Worm (Caenorhabditis elegans) whole organism, L1 larva: ENCODE data around the gene appg-2.

Source experiments
- C16A3.4 ChIP-seq: fragments of 150-350 bp; optimal IDR thresholded peaks from 2 replicates; lab custom pipeline; 2014; ENCODE audit warnings: missing biosample characterization, missing genetic modification characterization
- F16B12.6 ChIP-seq: fragments of 150-350 bp; optimal IDR thresholded peaks from 2 replicates; lab custom pipeline; 2014; ENCODE audit warnings: missing biosample characterization, missing genetic modification characterization
- aha-1 ChIP-seq: fragments of 150-350 bp; optimal IDR thresholded peaks from 2 replicates; lab custom pipeline; 2014; ENCODE audit warnings: missing biosample characterization, missing genetic modification characterization
- aly-2 ChIP-seq: fragments of 150-350 bp; optimal IDR thresholded peaks from 2 replicates; lab custom pipeline; 2014; ENCODE audit warnings: missing biosample characterization, missing genetic modification characterization
- ama-1 ChIP-seq: fragments of 150-350 bp; optimal IDR thresholded peaks from 2 replicates; lab custom pipeline; 2014
- blmp-1 ChIP-seq: fragments of 150-350 bp; optimal IDR thresholded peaks from 2 replicates; lab custom pipeline; 2014; ENCODE audit warnings: missing biosample characterization, missing genetic modification characterization
- ceh-82 ChIP-seq, 3 experiments: fragments of 150-350 bp in 1 of 3; sonication (generic microtip) in 2 of 3; optimal IDR thresholded peaks; 2 replicates each; lab custom pipeline; 2014 to 2017; ENCODE audit warnings: missing biosample characterization in 3 of 3, missing genetic modification characterization in 3 of 3
- ces-1 ChIP-seq: fragments of 150-350 bp; optimal IDR thresholded peaks from 2 replicates; lab custom pipeline; 2014; ENCODE audit warnings: missing biosample characterization, missing genetic modification reagents, missing genetic modification characterization
- efl-1 ChIP-seq, 4 experiments: fragments of 150-350 bp; optimal IDR thresholded peaks in 3 of 4; peaks in 1 of 4; 1 replicate in 1 of 4; 2 replicates in 3 of 4; lab custom pipeline; 2014; ENCODE audit warnings: missing biosample characterization in 2 of 4, missing genetic modification characterization in 2 of 4, missing genetic modification reagents in 2 of 4
- elt-2 ChIP-seq: sonication (generic microtip); optimal IDR thresholded peaks from 2 replicates; lab custom pipeline; 2016; ENCODE audit warnings: missing genetic modification characterization, mild to moderate bottlenecking, inconsistent platforms, missing compliant biosample characterization, missing genetic modification reagents
- elt-3 ChIP-seq, 6 experiments: fragments of 150-350 bp in 1 of 6; sonication (generic microtip); optimal IDR thresholded peaks; 2 replicates each; lab custom pipeline; 2017 to 2018; ENCODE audit warnings: missing biosample characterization in 6 of 6, missing genetic modification characterization in 6 of 6, inconsistent platforms in 1 of 6
- fkh-4 ChIP-seq: sonication (generic microtip); optimal IDR thresholded peaks from 2 replicates; lab custom pipeline; 2016; ENCODE audit warnings: missing compliant biosample characterization, missing genetic modification characterization, borderline replicate concordance
- grh-1 ChIP-seq: fragments of 200-800 bp; sonication (Bioruptor generic); IDR thresholded peaks from 2 replicates; pipeline ENCODE4 v1.3.6; 2022; ENCODE audit warnings: missing genetic modification reagents, missing genetic modification characterization, missing compliant biosample characterization
- isw-1 ChIP-seq: fragments of 200-800 bp; sonication (Bioruptor generic); IDR thresholded peaks from 2 replicates; pipeline ENCODE4 v1.3.6; 2022; ENCODE audit warnings: missing genetic modification characterization, missing compliant biosample characterization
- lin-13 ChIP-seq: fragments of 150-350 bp; optimal IDR thresholded peaks from 2 replicates; lab custom pipeline; 2014; ENCODE audit warnings: missing biosample characterization, missing genetic modification reagents, missing genetic modification characterization
- lin-14 ChIP-seq: fragments of 200-800 bp; sonication (Bioruptor generic); optimal IDR thresholded peaks from 2 replicates; lab custom pipeline; 2018; ENCODE audit warnings: mild to moderate bottlenecking, missing genetic modification characterization, moderate library complexity, missing compliant biosample characterization
- lin-15B ChIP-seq: fragments of 150-350 bp; sonication (generic microtip); optimal IDR thresholded peaks from 3 replicates; lab custom pipeline; 2014; ENCODE audit warnings: missing biosample characterization, missing genetic modification characterization
- lin-35 ChIP-seq, 2 experiments: fragments of 150-350 bp; optimal IDR thresholded peaks; 2 replicates each; lab custom pipeline; 2014; ENCODE audit warnings: missing biosample characterization in 2 of 2, missing genetic modification characterization in 2 of 2, missing genetic modification reagents in 2 of 2
- lir-3 ChIP-seq: sonication (generic microtip); optimal IDR thresholded peaks from 2 replicates; lab custom pipeline; 2016; ENCODE audit warnings: mild to moderate bottlenecking, missing genetic modification characterization, moderate library complexity, missing compliant biosample characterization; ENCODE audit not compliant: poor library complexity
- nhr-19 ChIP-seq: fragments of 200-800 bp; sonication (Bioruptor generic); conservative IDR thresholded peaks from 2 replicates; pipeline ENCODE4 v1.3.6; 2022; ENCODE audit warnings: missing genetic modification characterization, missing compliant biosample characterization
- nhr-20 ChIP-seq: sonication (generic microtip); optimal IDR thresholded peaks from 2 replicates; lab custom pipeline; 2016; ENCODE audit warnings: mild to moderate bottlenecking, missing genetic modification characterization, missing compliant biosample characterization
- nhr-47 ChIP-seq: sonication (generic microtip); optimal IDR thresholded peaks from 2 replicates; lab custom pipeline; 2016; ENCODE audit warnings: mild to moderate bottlenecking, missing genetic modification characterization, moderate library complexity, missing compliant biosample characterization
- nhr-71 ChIP-seq: sonication (generic microtip); optimal IDR thresholded peaks from 2 replicates; lab custom pipeline; 2016; ENCODE audit warnings: mild to moderate bottlenecking, missing genetic modification characterization, moderate library complexity, missing compliant biosample characterization
- nhr-85 ChIP-seq: sonication (generic microtip); peaks from one replicate; lab custom pipeline; 2016; ENCODE audit warnings: missing genetic modification characterization, inconsistent platforms, missing compliant biosample characterization
- pag-3 ChIP-seq: sonication (generic microtip); optimal IDR thresholded peaks from 2 replicates; lab custom pipeline; 2017; ENCODE audit warnings: missing genetic modification characterization, mild to moderate bottlenecking, missing compliant biosample characterization, antibody characterized with exemption, borderline replicate concordance; ENCODE audit not compliant: insufficient read depth
- rnt-1 ChIP-seq: sonication (generic microtip); optimal IDR thresholded peaks from 2 replicates; lab custom pipeline; 2016; ENCODE audit warnings: mild to moderate bottlenecking, missing genetic modification characterization, moderate library complexity, missing compliant biosample characterization
- snu-23 ChIP-seq: sonication (generic microtip); optimal IDR thresholded peaks from 2 replicates; lab custom pipeline; 2016; ENCODE audit warnings: missing genetic modification characterization, missing compliant biosample characterization
- sox-4 ChIP-seq: sonication (generic microtip); optimal IDR thresholded peaks from 2 replicates; lab custom pipeline; 2016; ENCODE audit warnings: missing genetic modification characterization, missing compliant biosample characterization
- sptf-1 ChIP-seq: fragments of 150-350 bp; optimal IDR thresholded peaks from 2 replicates; lab custom pipeline; 2014; ENCODE audit warnings: missing biosample characterization, missing genetic modification characterization
- sup-37 ChIP-seq: fragments of 200-800 bp; sonication (Bioruptor generic); optimal IDR thresholded peaks from 2 replicates; lab custom pipeline; 2018; ENCODE audit warnings: mild to moderate bottlenecking, missing genetic modification characterization, missing compliant biosample characterization
- tbx-2 ChIP-seq: sonication (generic microtip); optimal IDR thresholded peaks from 2 replicates; lab custom pipeline; 2016; ENCODE audit warnings: missing genetic modification characterization, missing compliant biosample characterization
- unc-130 ChIP-seq: fragments of 150-350 bp; optimal IDR thresholded peaks from 2 replicates; lab custom pipeline; 2017; ENCODE audit warnings: missing biosample characterization, missing genetic modification characterization, inconsistent platforms
- xbp-1 ChIP-seq: sonication (generic microtip); optimal IDR thresholded peaks from 2 replicates; lab custom pipeline; 2016; ENCODE audit warnings: missing genetic modification characterization, missing compliant biosample characterization
- zip-4 ChIP-seq: fragments of 200-800 bp; sonication (Bioruptor generic); optimal IDR thresholded peaks from 2 replicates; lab custom pipeline; 2018; ENCODE audit warnings: mild to moderate bottlenecking, missing genetic modification characterization, moderate library complexity, missing compliant biosample characterization
- ztf-4 ChIP-seq: fragments of 150-350 bp; optimal IDR thresholded peaks from 2 replicates; lab custom pipeline; 2014; ENCODE audit warnings: missing biosample characterization, missing genetic modification characterization

Gene appg-2

ce11 chrII:8818978-8819896, 18.3 kb downstream of the appg-2 start, which contains the start of gene F46C5.10 (continued):
- TF ChIP-seq C16A3.4 (tag; lab: Kevin White, UChicago) (no peak), xbp-1 (tag; lab: Kevin White, UChicago) (no peak), aha-1 (tag; lab: Kevin White, UChicago) (no peak), tbx-2 (tag; lab: Kevin White, UChicago) (peak; percentile 25), nhr-47 (tag; lab: Kevin White, UChicago) (peak; percentile 27), sox-4 (tag; lab: Kevin White, UChicago) (no peak), pag-3 (no peak), ceh-82 (tag; optimal IDR thresholded peaks at IDR 0.05; lab: Kevin White, UChicago) (no peak), elt-3 (tag; optimal IDR thresholded peaks at IDR 0.05; lab: Kevin White, UChicago) (peak in 3 of 6 experiments; percentile 17 to 46 (median 17)), nhr-19 (GFP tag; lab: Robert Waterston, UW) (peak; percentile 87), elt-2 (no peak), isw-1 (GFP tag; lab: Robert Waterston, UW) (no peak), zip-4 (no peak)
- TF ChIP-seq, all 84 proteins: peak for 13

- peak; percentile 46 for TF ChIP-seq ama-1 (lab: Kevin White, UChicago)
- no peak for TF ChIP-seq ces-1 (GFP tag; lab: Kevin White, UChicago)
- peak; percentile 9 for TF ChIP-seq rnt-1 (tag; lab: Kevin White, UChicago)
- no peak for TF ChIP-seq elt-2
- no peak for TF ChIP-seq F16B12.6
- TF ChIP-seq sup-37 (GFP tag; lab: Kevin White, UChicago): no peak
- peak in 1 of 2 experiments; percentile 1 for TF ChIP-seq efl-1 (optimal IDR thresholded peaks at IDR 0.05; lab: Kevin White, UChicago)
- peak in 1 of 2 experiments; percentile 89 for TF ChIP-seq efl-1 (GFP tag; optimal IDR thresholded peaks at IDR 0.05 in 1 of 2; lab: Kevin White, UChicago)
- peak; percentile 31; the same call in 1 of the 2 replicates for TF ChIP-seq nhr-19 (GFP tag; lab: Robert Waterston, UW)
- TF ChIP-seq aly-2 (tag; lab: Kevin White, UChicago): peak; percentile 35
- TF ChIP-seq blmp-1 (tag; lab: Kevin White, UChicago): peak; percentile 33
- 0 out of 2 replicates have a peak, but pooled peaks have one; percentile 25 for TF ChIP-seq grh-1 (GFP tag; lab: Robert Waterston, UW)
- TF ChIP-seq nhr-20 (tag; lab: Kevin White, UChicago): peak; percentile 57
- peak in 3 of 6 experiments; percentile 30 to 61 (median 33) for TF ChIP-seq elt-3 (tag; optimal IDR thresholded peaks at IDR 0.05; lab: Kevin White, UChicago)
- peak; percentile 73 for TF ChIP-seq nhr-85
- TF ChIP-seq nhr-47 (tag; lab: Kevin White, UChicago): peak; percentile 48
- TF ChIP-seq lin-13: peak; percentile 3
- TF ChIP-seq snu-23 (GFP tag; lab: Kevin White, UChicago): peak; percentile 4
- TF ChIP-seq nhr-71 (tag; lab: Kevin White, UChicago): peak; percentile 35
- no peak for TF ChIP-seq unc-130 (tag; lab: Kevin White, UChicago)
- peak; percentile 42 for TF ChIP-seq tbx-2 (tag; lab: Kevin White, UChicago)
- TF ChIP-seq ztf-4 (tag; lab: Kevin White, UChicago): peak; percentile 0
- no peak for TF ChIP-seq sptf-1
- TF ChIP-seq lin-14 (GFP tag; lab: Kevin White, UChicago): peak; percentile 4
- TF ChIP-seq aha-1 (tag; lab: Kevin White, UChicago): no peak
- no peak for TF ChIP-seq fkh-4 (tag; lab: Kevin White, UChicago)
- TF ChIP-seq lin-35 (GFP tag; optimal IDR thresholded peaks at IDR 0.05; lab: Kevin White, UChicago): peak in 1 of 2 experiments; percentile 48
- TF ChIP-seq lir-3 (tag; lab: Kevin White, UChicago): peak; percentile 28
- TF ChIP-seq lin-15B (tag; lab: Kevin White, UChicago): peak; percentile 8
Observed at ce11 chrII:8820126-8820972, 19.4 kb downstream of the appg-2 start.
